Fruit fly (Drosophila melanogaster) whole organism, embryonic: ENCODE data around the gene Lamp1.
A peak's percentile ranks its signal among the peaks of the same experiment; 100 is the strongest.

ENCODE experiments used
- ATbp ChIP-seq: fragments of 200-800 bp; sonication (Bioruptor generic); optimal IDR thresholded peaks from 2 replicates; lab custom pipeline; 2017; ENCODE audit warnings: missing biosample characterization, mild to moderate bottlenecking, missing genetic modification characterization, missing genetic modification reagents
- Bdp1 ChIP-seq: fragments of 200-800 bp; sonication (Bioruptor generic); optimal IDR thresholded peaks from 3 replicates; lab custom pipeline; 2016; ENCODE audit warnings: missing biosample characterization, missing genetic modification characterization
- Bgb ChIP-seq: fragments of 200-800 bp; sonication (Bioruptor generic); IDR thresholded peaks from 2 replicates; pipeline ENCODE4 v1.3.6; 2022; ENCODE audit warnings: missing biosample characterization, missing genetic modification characterization; ENCODE audit not compliant: partially characterized antibody
- CG10267 ChIP-seq: fragments of 200-800 bp; sonication (Bioruptor generic); optimal IDR thresholded peaks from 2 replicates; lab custom pipeline; 2018; ENCODE audit warnings: missing biosample characterization, mild to moderate bottlenecking, missing genetic modification characterization, moderate library complexity
- CG11085 ChIP-seq: fragments of 200-800 bp; sonication (Bioruptor generic); IDR thresholded peaks from 2 replicates; pipeline ENCODE4 v1.3.6; 2022; ENCODE audit warnings: missing biosample characterization, missing genetic modification characterization
- CG11093 ChIP-seq: fragments of 200-800 bp; sonication (Bioruptor generic); IDR thresholded peaks from 3 replicates; pipeline ENCODE4 v1.3.6; 2022; ENCODE audit warnings: missing biosample characterization, missing genetic modification characterization
- CG14667 ChIP-seq: fragments of 200-800 bp; sonication (Bioruptor generic); IDR thresholded peaks from 2 replicates; pipeline ENCODE4 v1.3.6; 2022; ENCODE audit warnings: missing biosample characterization, missing genetic modification characterization
- CG17186 ChIP-seq: fragments of 200-800 bp; sonication (Bioruptor generic); optimal IDR thresholded peaks from 3 replicates; lab custom pipeline; 2017; ENCODE audit warnings: missing biosample characterization, missing genetic modification reagents, missing genetic modification characterization
- CG17829 ChIP-seq: fragments of 200-800 bp; optimal IDR thresholded peaks from 2 replicates; lab custom pipeline; 2019; ENCODE audit warnings: missing biosample characterization, mild to moderate bottlenecking, missing genetic modification characterization, moderate library complexity
- CG1832 ChIP-seq: fragments of 200-800 bp; sonication (Bioruptor generic); optimal IDR thresholded peaks from 2 replicates; lab custom pipeline; 2017; ENCODE audit warnings: missing biosample characterization, mild to moderate bottlenecking, missing genetic modification characterization, inconsistent platforms
- CG18619 ChIP-seq: fragments of 200-800 bp; sonication (Bioruptor generic); optimal IDR thresholded peaks from 3 replicates; lab custom pipeline; 2017; ENCODE audit warnings: missing biosample characterization, mild to moderate bottlenecking, missing genetic modification characterization
- CG2116 ChIP-seq: fragments of 200-800 bp; sonication (Bioruptor generic); optimal IDR thresholded peaks from 3 replicates; lab custom pipeline; 2018; ENCODE audit warnings: missing biosample characterization, mild to moderate bottlenecking, missing genetic modification characterization
- CG3065 ChIP-seq: fragments of 200-800 bp; sonication (Bioruptor generic); optimal IDR thresholded peaks from 2 replicates; lab custom pipeline; 2016; ENCODE audit warnings: missing biosample characterization, missing genetic modification characterization
- CG34224 ChIP-seq: fragments of 200-800 bp; sonication (Bioruptor generic); IDR thresholded peaks from 3 replicates; pipeline ENCODE4 v1.3.6; 2022; ENCODE audit warnings: missing biosample characterization, missing genetic modification characterization; ENCODE audit not compliant: partially characterized antibody
- CG4404 ChIP-seq: fragments of 200-800 bp; sonication (Bioruptor generic); IDR thresholded peaks from 2 replicates; pipeline ENCODE4 v1.3.6; 2022; ENCODE audit warnings: missing biosample characterization, missing genetic modification characterization
- CG4730 ChIP-seq: fragments of 200-800 bp; sonication (Bioruptor generic); IDR thresholded peaks from 2 replicates; pipeline ENCODE4 v1.3.6; 2022; ENCODE audit warnings: missing biosample characterization, missing genetic modification characterization
- CG7271 ChIP-seq: fragments of 200-800 bp; sonication (Bioruptor generic); optimal IDR thresholded peaks from 2 replicates; lab custom pipeline; 2018; ENCODE audit warnings: missing biosample characterization, mild to moderate bottlenecking, missing genetic modification characterization, moderate library complexity
- CG7786 ChIP-seq: fragments of 200-800 bp; sonication (Bioruptor generic); optimal IDR thresholded peaks from 2 replicates; lab custom pipeline; 2016; ENCODE audit warnings: missing biosample characterization, missing genetic modification characterization
- CG7963 ChIP-seq: fragments of 200-800 bp; sonication (Bioruptor generic); IDR thresholded peaks from 3 replicates; pipeline ENCODE4 v1.3.6; 2022; ENCODE audit warnings: missing biosample characterization, missing genetic modification characterization; ENCODE audit not compliant: partially characterized antibody
- Dek ChIP-seq: fragments of 200-800 bp; sonication (Bioruptor generic); optimal IDR thresholded peaks from 3 replicates; lab custom pipeline; 2019; ENCODE audit warnings: missing biosample characterization, mild to moderate bottlenecking, missing genetic modification characterization, moderate library complexity
- Fer1 ChIP-seq: fragments of 200-800 bp; sonication (Bioruptor generic); optimal IDR thresholded peaks from 2 replicates; lab custom pipeline; 2017; ENCODE audit warnings: missing biosample characterization, mild to moderate bottlenecking, missing genetic modification characterization
- HHEX ChIP-seq: fragments of 200-800 bp; sonication (Bioruptor generic); optimal IDR thresholded peaks from 3 replicates; lab custom pipeline; 2017; ENCODE audit warnings: missing biosample characterization, mild to moderate bottlenecking, missing genetic modification characterization, missing genetic modification reagents
- Hey ChIP-seq: fragments of 200-800 bp; sonication (Bioruptor generic); optimal IDR thresholded peaks from 3 replicates; lab custom pipeline; 2018; ENCODE audit warnings: missing biosample characterization, mild to moderate bottlenecking, missing genetic modification characterization
- Kr ChIP-seq: fragments of 200-800 bp; sonication (Bioruptor generic); optimal IDR thresholded peaks from 2 replicates; lab custom pipeline; 2017; ENCODE audit warnings: missing biosample characterization, mild to moderate bottlenecking, missing genetic modification characterization
- Meics ChIP-seq: fragments of 200-800 bp; sonication (Bioruptor generic); optimal IDR thresholded peaks from 2 replicates; lab custom pipeline; 2017; ENCODE audit warnings: missing biosample characterization, mild to moderate bottlenecking, missing genetic modification characterization
- Myb ChIP-seq: fragments of 200-800 bp; sonication (Bioruptor generic); optimal IDR thresholded peaks from 2 replicates; lab custom pipeline; 2016; ENCODE audit warnings: missing biosample characterization, missing genetic modification characterization
- Scr ChIP-seq: fragments of 200-800 bp; sonication (Bioruptor generic); IDR thresholded peaks from 2 replicates; pipeline ENCODE4 v1.3.6; 2022; ENCODE audit warnings: missing biosample characterization, missing genetic modification characterization; ENCODE audit not compliant: partially characterized antibody
- Sin3A ChIP-seq: fragments of >200 bp; optimal IDR thresholded peaks from 2 replicates; lab custom pipeline; 2018
- ac ChIP-seq: fragments of 200-800 bp; sonication (Bioruptor generic); optimal IDR thresholded peaks from 3 replicates; lab custom pipeline; 2017; ENCODE audit warnings: missing biosample characterization, mild to moderate bottlenecking, missing genetic modification characterization
- ara ChIP-seq: fragments of 200-800 bp; sonication (Bioruptor generic); IDR thresholded peaks from 2 replicates; pipeline ENCODE4 v1.3.6; 2022; ENCODE audit warnings: missing biosample characterization, missing genetic modification characterization
- ash1 ChIP-seq: fragments of 200-800 bp; sonication (Bioruptor generic); optimal IDR thresholded peaks from 2 replicates; lab custom pipeline; 2018; ENCODE audit warnings: missing biosample characterization, mild to moderate bottlenecking, missing genetic modification characterization
- bcd ChIP-seq: fragments of 200-800 bp; sonication (Bioruptor generic); optimal IDR thresholded peaks from 2 replicates; lab custom pipeline; 2017; ENCODE audit warnings: missing biosample characterization, mild to moderate bottlenecking, missing genetic modification characterization
- cas ChIP-seq: fragments of 200-800 bp; sonication (Bioruptor generic); IDR thresholded peaks from 2 replicates; pipeline ENCODE4 v1.3.6; 2022; ENCODE audit warnings: missing biosample characterization, missing genetic modification characterization
- crc ChIP-seq: fragments of 200-800 bp; sonication (Bioruptor generic); optimal IDR thresholded peaks from 2 replicates; lab custom pipeline; 2016; ENCODE audit warnings: missing biosample characterization, missing genetic modification characterization
- da ChIP-seq: fragments of 200-800 bp; sonication (Bioruptor generic); optimal IDR thresholded peaks from 2 replicates; lab custom pipeline; 2016; ENCODE audit warnings: missing biosample characterization, missing genetic modification characterization
- emc ChIP-seq: fragments of 200-800 bp; sonication (Bioruptor generic); optimal IDR thresholded peaks from 2 replicates; lab custom pipeline; 2016; ENCODE audit warnings: missing biosample characterization, missing genetic modification characterization
- fd96Cb ChIP-seq: fragments of 200-800 bp; sonication (Bioruptor generic); optimal IDR thresholded peaks from 2 replicates; lab custom pipeline; 2018; ENCODE audit warnings: missing biosample characterization, mild to moderate bottlenecking, missing genetic modification characterization, moderate library complexity
- gsb ChIP-seq: fragments of 200-800 bp; sonication (Bioruptor generic); IDR thresholded peaks from 2 replicates; pipeline ENCODE4 v1.3.6; 2022; ENCODE audit warnings: missing biosample characterization, missing genetic modification characterization
- gt ChIP-seq: fragments of 200-800 bp; sonication (Bioruptor generic); IDR thresholded peaks from 2 replicates; pipeline ENCODE4 v1.3.6; 2022; ENCODE audit warnings: missing biosample characterization, missing genetic modification characterization
- h ChIP-seq: fragments of >200 bp; optimal IDR thresholded peaks from 2 replicates; lab custom pipeline; 2017
- kay ChIP-seq: fragments of 200-800 bp; sonication (Bioruptor generic); optimal IDR thresholded peaks from 2 replicates; lab custom pipeline; 2016; ENCODE audit warnings: missing biosample characterization, missing genetic modification characterization
- knrl ChIP-seq: fragments of 200-800 bp; sonication (Bioruptor generic); IDR thresholded peaks from 3 replicates; pipeline ENCODE4 v1.3.6; 2022; ENCODE audit warnings: missing biosample characterization, missing genetic modification characterization; ENCODE audit not compliant: partially characterized antibody
- nerfin-1 ChIP-seq: fragments of 200-800 bp; sonication (Bioruptor generic); optimal IDR thresholded peaks from 3 replicates; lab custom pipeline; 2019; ENCODE audit warnings: missing biosample characterization, mild to moderate bottlenecking, missing genetic modification characterization, moderate library complexity
- pita ChIP-seq: fragments of 200-800 bp; sonication (Bioruptor generic); optimal IDR thresholded peaks from 2 replicates; lab custom pipeline; 2017; ENCODE audit warnings: missing biosample characterization, mild to moderate bottlenecking, missing genetic modification characterization
- prd ChIP-seq, 3 experiments: fragments of >200 bp in 2 of 3; fragments of 200-800 bp in 1 of 3; sonication (Bioruptor generic) in 1 of 3; optimal IDR thresholded peaks in 2 of 3; IDR thresholded peaks in 1 of 3; 2 replicates in 2 of 3; 3 replicates in 1 of 3; pipeline versions ENCODE4 v1.3.6 to Lab custom; 2017 to 2022; ENCODE audit warnings: missing biosample characterization in 1 of 3, missing genetic modification characterization in 1 of 3
- sens ChIP-seq: fragments of 200-800 bp; sonication (Bioruptor generic); peaks from one replicate; lab custom pipeline; 2016; ENCODE audit warnings: missing biosample characterization, missing genetic modification characterization
- stwl ChIP-seq: fragments of 200-800 bp; sonication (Bioruptor generic); optimal IDR thresholded peaks from 3 replicates; lab custom pipeline; 2018; ENCODE audit warnings: missing biosample characterization, mild to moderate bottlenecking, missing genetic modification characterization, moderate library complexity
- tio ChIP-seq: fragments of 200-800 bp; sonication (Bioruptor generic); optimal IDR thresholded peaks from 2 replicates; lab custom pipeline; 2017; ENCODE audit warnings: missing biosample characterization, missing genetic modification characterization, inconsistent platforms
- tup ChIP-seq: fragments of 200-800 bp; sonication (Bioruptor generic); optimal IDR thresholded peaks from 2 replicates; lab custom pipeline; 2016; ENCODE audit warnings: missing biosample characterization, mild to moderate bottlenecking, missing genetic modification characterization, moderate library complexity
- wdn ChIP-seq: fragments of 200-800 bp; sonication (Bioruptor generic); IDR thresholded peaks from 2 replicates; pipeline ENCODE4 v1.3.6; 2022; ENCODE audit warnings: missing biosample characterization, missing genetic modification characterization
- zfh1 ChIP-seq: fragments of 200-800 bp; sonication (Bioruptor generic); IDR thresholded peaks from 3 replicates; pipeline ENCODE4 v1.3.6; 2022; ENCODE audit warnings: missing biosample characterization, missing genetic modification characterization

The Lamp1 gene

dm6 chr2L:21573226-21573791 lies at the start of gene Lamp1 (continued):
- TF ChIP-seq h (lab: Kevin White, UChicago): no peak
- TF ChIP-seq Bgb (GFP tag; lab: Robert Waterston, UW): no peak
- no peak for TF ChIP-seq kay
- no peak for TF ChIP-seq emc
- no peak for TF ChIP-seq CG1832
- peak; percentile 32 for TF ChIP-seq CG10267 (tag; lab: Kevin White, UChicago)
- TF ChIP-seq ara (GFP tag; lab: Robert Waterston, UW): no peak
- no peak for TF ChIP-seq CG4730 (GFP tag; lab: Robert Waterston, UW)
- no peak for TF ChIP-seq Myb (GFP tag; lab: Kevin White, UChicago)
- no peak for TF ChIP-seq Sin3A (lab: Kevin White, UChicago)
- peak; percentile 52 for TF ChIP-seq stwl (tag; lab: Kevin White, UChicago)
- TF ChIP-seq CG11093: no peak
- no peak for TF ChIP-seq tio (GFP tag; lab: Kevin White, UChicago)
- no peak for TF ChIP-seq tup (GFP tag; lab: Kevin White, UChicago)
- TF ChIP-seq ash1 (GFP tag; lab: Kevin White, UChicago): no peak
- no peak for TF ChIP-seq gt (GFP tag; lab: Robert Waterston, UW)
- no peak for TF ChIP-seq CG17186 (GFP tag; lab: Kevin White, UChicago)
- no peak for TF ChIP-seq CG14667 (GFP tag; lab: Robert Waterston, UW)
- TF ChIP-seq CG3065 (GFP tag; lab: Kevin White, UChicago): no peak
- no peak for TF ChIP-seq Bdp1
- TF ChIP-seq nerfin-1 (tag; lab: Kevin White, UChicago): no peak
- TF ChIP-seq Hey: no peak
- no peak for TF ChIP-seq crc
- peak; percentile 5 for TF ChIP-seq Meics
- TF ChIP-seq Dek: peak; percentile 34
- no peak for TF ChIP-seq ac (GFP tag; lab: Kevin White, UChicago)
- no peak for TF ChIP-seq CG11085
- TF ChIP-seq CG34224 (GFP tag; lab: Robert Waterston, UW): no peak
- no peak for TF ChIP-seq da (GFP tag; lab: Kevin White, UChicago)
- peak; percentile 88 for TF ChIP-seq sens (GFP tag; lab: Kevin White, UChicago)
- TF ChIP-seq CG7271 (tag; lab: Kevin White, UChicago): peak; percentile 4
- TF ChIP-seq CG17829 (tag; lab: Kevin White, UChicago): peak; percentile 71
- no peak for TF ChIP-seq CG18619
- TF ChIP-seq gsb: no peak
- peak; percentile 54 for TF ChIP-seq Scr (GFP tag; lab: Robert Waterston, UW)
- TF ChIP-seq CG4404 (GFP tag; lab: Robert Waterston, UW): no peak
- no peak for TF ChIP-seq HHEX (GFP tag; lab: Kevin White, UChicago)
- no peak for TF ChIP-seq Fer1
- TF ChIP-seq prd (optimal IDR thresholded peaks at IDR 0.05; lab: Kevin White, UChicago): no peak
- peak; percentile 6; the same call in 1 of the 3 replicates for TF ChIP-seq prd (GFP tag; IDR thresholded peaks at IDR 0.05; lab: Robert Waterston, UW)
- 0 out of 3 replicates have a peak, but pooled peaks have one; percentile 9 for TF ChIP-seq zfh1 (GFP tag; lab: Robert Waterston, UW)
- TF ChIP-seq knrl (GFP tag; lab: Robert Waterston, UW): peak; percentile 54; the same call in 2 of the 3 replicates
- peak; percentile 10 for TF ChIP-seq fd96Cb
- no peak for TF ChIP-seq ATbp (GFP tag; lab: Kevin White, UChicago)
- no peak for TF ChIP-seq CG7963 (GFP tag; lab: Robert Waterston, UW)
- no peak for TF ChIP-seq cas (GFP tag; lab: Robert Waterston, UW)
- TF ChIP-seq CG2116 (GFP tag; lab: Kevin White, UChicago): no peak
- no peak for TF ChIP-seq CG7786 (GFP tag; lab: Kevin White, UChicago)
- TF ChIP-seq Kr (GFP tag; lab: Kevin White, UChicago): peak; percentile 79
- TF ChIP-seq bcd (GFP tag; lab: Kevin White, UChicago): no peak
- no peak for TF ChIP-seq wdn (GFP tag; lab: Robert Waterston, UW)
- no peak for TF ChIP-seq pita (GFP tag; lab: Kevin White, UChicago)
